Worm (Caenorhabditis elegans): ENCODE data around the gene fbxb-75.

DNA sequence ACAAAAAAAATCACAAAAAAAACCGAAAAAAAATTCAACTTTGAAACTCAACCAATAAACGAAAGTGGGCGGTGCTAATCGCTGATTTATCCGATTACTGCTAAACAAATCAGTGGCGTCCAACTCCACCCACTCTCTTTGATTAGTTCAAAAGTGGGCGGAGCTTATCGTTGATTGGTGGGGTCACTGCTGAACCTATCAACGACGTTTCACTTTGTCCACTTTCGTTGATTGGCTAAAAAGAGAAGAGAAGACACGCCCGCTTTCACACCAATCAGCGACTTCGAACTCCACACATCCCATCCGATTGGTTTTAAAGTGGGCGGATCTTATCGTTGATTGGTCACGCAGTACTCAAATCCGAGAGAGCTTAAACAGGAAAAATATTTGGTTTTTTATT lies 17.1 kb downstream of the fbxb-75 start:
- TF ChIP-seq blmp-1 (tag; optimal IDR thresholded peaks at IDR 0.05; ENCODE audit: insufficient read depth) (no peak), nhr-77 (tag; optimal IDR thresholded peaks at IDR 0.05) (no peak)

All from whole organism, L2 larva.